Worm (Caenorhabditis elegans) whole organism, early embryonic: ENCODE data around the gene C06H2.2.

Source experiments
- aly-1 ChIP-seq: sonication (generic microtip); optimal IDR thresholded peaks from 2 replicates; lab custom pipeline; 2016; ENCODE audit warnings: missing genetic modification characterization, missing compliant biosample characterization
- ama-1 ChIP-seq: fragments of 150-350 bp; optimal IDR thresholded peaks from 2 replicates; lab custom pipeline; 2014
- ceh-13 ChIP-seq: fragments of 200-800 bp; sonication (Bioruptor generic); optimal IDR thresholded peaks from 2 replicates; lab custom pipeline; 2018; ENCODE audit warnings: mild to moderate bottlenecking, missing genetic modification characterization, missing compliant biosample characterization
- hmbx-1 ChIP-seq: sonication (generic microtip); optimal IDR thresholded peaks from 2 replicates; lab custom pipeline; 2016; ENCODE audit warnings: mild to moderate bottlenecking, missing genetic modification characterization, missing compliant biosample characterization
- hmg-4 ChIP-seq: fragments of 200-800 bp; sonication (Bioruptor generic); optimal IDR thresholded peaks from 2 replicates; lab custom pipeline; 2018; ENCODE audit warnings: mild to moderate bottlenecking, missing genetic modification characterization, missing compliant biosample characterization
- hnd-1 ChIP-seq: sonication (generic microtip); optimal IDR thresholded peaks from 2 replicates; lab custom pipeline; 2016; ENCODE audit warnings: missing genetic modification characterization, missing compliant biosample characterization
- sea-1 ChIP-seq: fragments of 200-800 bp; sonication (Bioruptor generic); conservative IDR thresholded peaks from 2 replicates; pipeline ENCODE4 v1.3.6; 2022; ENCODE audit warnings: missing genetic modification characterization, missing compliant biosample characterization
- tbx-11 ChIP-seq: fragments of 200-800 bp; sonication (Bioruptor generic); IDR thresholded peaks from 2 replicates; pipeline ENCODE4 v1.3.6; 2022; ENCODE audit warnings: missing genetic modification characterization, missing compliant biosample characterization

- no peak for TF ChIP-seq ama-1 (lab: Kevin White, UChicago)
- no peak for TF ChIP-seq hnd-1
- TF ChIP-seq hmg-4 (GFP tag; lab: Kevin White, UChicago) = no peak
- no peak for TF ChIP-seq ceh-13
- TF ChIP-seq tbx-11 (GFP tag; lab: Robert Waterston, UW) = no peak
- no peak for TF ChIP-seq sea-1
- no peak for TF ChIP-seq aly-1
- no peak for TF ChIP-seq hmbx-1 (tag; lab: Kevin White, UChicago)
These were observed 29.1 kb upstream of the C06H2.2 start, which contains the start of gene Y42A5A.3 for ce11 chrV:11095873-11096272.
